Fruit fly (Drosophila melanogaster) whole organism, embryonic: ENCODE results near the gene Adgf-D.

ENCODE experiments used
- CG10267 ChIP-seq: fragments of 200-800 bp; sonication (Bioruptor generic); optimal IDR thresholded peaks from 2 replicates; lab custom pipeline; 2018; ENCODE audit warnings: missing biosample characterization, mild to moderate bottlenecking, missing genetic modification characterization, moderate library complexity
- CG12104 ChIP-seq: fragments of 200-800 bp; sonication (Bioruptor generic); optimal IDR thresholded peaks from 3 replicates; lab custom pipeline; 2016; ENCODE audit warnings: missing biosample characterization, missing genetic modification characterization
- CG12391 ChIP-seq: fragments of 200-800 bp; sonication (Bioruptor generic); optimal IDR thresholded peaks from 3 replicates; lab custom pipeline; 2018; ENCODE audit warnings: missing biosample characterization, mild to moderate bottlenecking, missing genetic modification characterization, moderate library complexity
- CG12659 ChIP-seq: fragments of 200-800 bp; sonication (Bioruptor generic); optimal IDR thresholded peaks from 3 replicates; lab custom pipeline; 2017; ENCODE audit warnings: mild to moderate bottlenecking, missing biosample characterization, missing genetic modification reagents, missing genetic modification characterization
- CG13123 ChIP-seq: fragments of 200-800 bp; sonication (Bioruptor generic); optimal IDR thresholded peaks from 2 replicates; lab custom pipeline; 2016; ENCODE audit warnings: missing biosample characterization, missing genetic modification characterization
- CG13424 ChIP-seq: fragments of 200-800 bp; sonication (Bioruptor generic); optimal IDR thresholded peaks from 2 replicates; lab custom pipeline; 2019; ENCODE audit warnings: missing biosample characterization, mild to moderate bottlenecking, missing genetic modification characterization, moderate library complexity
- CG13775 ChIP-seq: fragments of 200-800 bp; sonication (Bioruptor generic); optimal IDR thresholded peaks from 3 replicates; lab custom pipeline; 2017; ENCODE audit warnings: missing biosample characterization, mild to moderate bottlenecking, missing genetic modification characterization
- CG14710 ChIP-seq: fragments of 200-800 bp; sonication (Bioruptor generic); optimal IDR thresholded peaks from 3 replicates; lab custom pipeline; 2019; ENCODE audit warnings: missing biosample characterization, mild to moderate bottlenecking, missing genetic modification characterization, moderate library complexity
- CG1529 ChIP-seq: fragments of 200-800 bp; sonication (Bioruptor generic); optimal IDR thresholded peaks from 3 replicates; lab custom pipeline; 2018; ENCODE audit warnings: missing biosample characterization, missing genetic modification characterization
- CG15696 ChIP-seq: fragments of 200-800 bp; sonication (Bioruptor generic); optimal IDR thresholded peaks from 2 replicates; lab custom pipeline; 2019; ENCODE audit warnings: missing biosample characterization, mild to moderate bottlenecking, missing genetic modification characterization, moderate library complexity
- CG18262 ChIP-seq: fragments of 200-800 bp; optimal IDR thresholded peaks from 3 replicates; lab custom pipeline; 2019; ENCODE audit warnings: missing biosample characterization, mild to moderate bottlenecking, missing genetic modification characterization, moderate library complexity
- CG30431 ChIP-seq: fragments of 200-800 bp; sonication (Bioruptor generic); optimal IDR thresholded peaks from 2 replicates; lab custom pipeline; 2017; ENCODE audit warnings: missing biosample characterization, missing genetic modification characterization
- CG31441 ChIP-seq: fragments of 200-800 bp; sonication (Bioruptor generic); IDR thresholded peaks from 2 replicates; pipeline ENCODE4 v1.3.6; 2022; ENCODE audit warnings: missing biosample characterization, missing genetic modification characterization
- CG33557 ChIP-seq: fragments of 200-800 bp; sonication (Bioruptor generic); optimal IDR thresholded peaks from 2 replicates; lab custom pipeline; 2019; ENCODE audit warnings: missing biosample characterization, mild to moderate bottlenecking, missing genetic modification characterization, moderate library complexity
- CG6254 ChIP-seq: fragments of 200-800 bp; sonication (Bioruptor generic); optimal IDR thresholded peaks from 3 replicates; lab custom pipeline; 2017; ENCODE audit warnings: mild to moderate bottlenecking, missing biosample characterization, missing genetic modification reagents, missing genetic modification characterization
- CG6654 ChIP-seq: fragments of 200-800 bp; sonication (Bioruptor generic); optimal IDR thresholded peaks from 2 replicates; lab custom pipeline; 2017; ENCODE audit warnings: missing biosample characterization, mild to moderate bottlenecking, missing genetic modification characterization
- CG8388 ChIP-seq: fragments of 200-800 bp; sonication (Bioruptor generic); optimal IDR thresholded peaks from 2 replicates; lab custom pipeline; 2019; ENCODE audit warnings: missing biosample characterization, mild to moderate bottlenecking, missing genetic modification characterization, moderate library complexity
- CG9437 ChIP-seq: fragments of 200-800 bp; sonication (Bioruptor generic); optimal IDR thresholded peaks from 2 replicates; lab custom pipeline; 2018; ENCODE audit warnings: missing biosample characterization, mild to moderate bottlenecking, missing genetic modification characterization
- Chrac-16 ChIP-seq: fragments of 200-800 bp; sonication (Bioruptor generic); optimal IDR thresholded peaks from 3 replicates; lab custom pipeline; 2016; ENCODE audit warnings: missing biosample characterization, missing genetic modification characterization
- CrebB ChIP-seq: fragments of 200-800 bp; sonication (Bioruptor generic); optimal IDR thresholded peaks from 3 replicates; lab custom pipeline; 2018; ENCODE audit warnings: missing biosample characterization, mild to moderate bottlenecking, missing genetic modification characterization
- D19A ChIP-seq: fragments of 200-800 bp; optimal IDR thresholded peaks from 3 replicates; lab custom pipeline; 2019; ENCODE audit warnings: missing biosample characterization, mild to moderate bottlenecking, missing genetic modification characterization, moderate library complexity
- Hr3 ChIP-seq: fragments of 200-800 bp; sonication (Bioruptor generic); optimal IDR thresholded peaks from 3 replicates; lab custom pipeline; 2016; ENCODE audit warnings: missing biosample characterization, missing genetic modification characterization
- Hr51 ChIP-seq, 2 experiments: fragments of 200-800 bp; sonication (Bioruptor generic); optimal IDR thresholded peaks; 2 replicates in 1 of 2; 3 replicates in 1 of 2; lab custom pipeline; 2016 to 2018; ENCODE audit warnings: missing biosample characterization in 2 of 2, missing genetic modification characterization in 2 of 2, mild to moderate bottlenecking in 1 of 2, moderate library complexity in 1 of 2
- Hr78 ChIP-seq, 2 experiments: fragments of 200-800 bp in 1 of 2; fragments of >200 bp in 1 of 2; sonication (Bioruptor generic) in 1 of 2; optimal IDR thresholded peaks; 2 replicates each; lab custom pipeline; 2017 to 2019; ENCODE audit warnings: missing biosample characterization in 2 of 2, missing genetic modification characterization in 2 of 2, mild to moderate bottlenecking in 1 of 2, moderate library complexity in 1 of 2
- NK7.1 ChIP-seq: fragments of 200-800 bp; sonication (Bioruptor generic); optimal IDR thresholded peaks from 3 replicates; lab custom pipeline; 2016; ENCODE audit warnings: missing biosample characterization, missing genetic modification characterization
- Nf-YC ChIP-seq: fragments of 200-800 bp; optimal IDR thresholded peaks from 3 replicates; lab custom pipeline; 2019; ENCODE audit warnings: missing biosample characterization, mild to moderate bottlenecking, missing genetic modification characterization, moderate library complexity
- Oli ChIP-seq: fragments of 200-800 bp; sonication (Bioruptor generic); optimal IDR thresholded peaks from 2 replicates; lab custom pipeline; 2018; ENCODE audit warnings: missing biosample characterization, mild to moderate bottlenecking, missing genetic modification characterization, moderate library complexity
- Ptx1 ChIP-seq: fragments of 200-800 bp; sonication (Bioruptor generic); IDR thresholded peaks from 2 replicates; pipeline ENCODE4 v1.3.6; 2022; ENCODE audit warnings: missing biosample characterization, missing genetic modification characterization
- Six4 ChIP-seq: fragments of 200-800 bp; sonication (Bioruptor generic); optimal IDR thresholded peaks from 2 replicates; lab custom pipeline; 2016; ENCODE audit warnings: missing biosample characterization, missing genetic modification characterization
- Sox102F ChIP-seq: fragments of 200-800 bp; sonication (Bioruptor generic); optimal IDR thresholded peaks from 2 replicates; lab custom pipeline; 2018; ENCODE audit warnings: missing biosample characterization, mild to moderate bottlenecking, missing genetic modification characterization, moderate library complexity
- bcd ChIP-seq: fragments of 200-800 bp; sonication (Bioruptor generic); optimal IDR thresholded peaks from 2 replicates; lab custom pipeline; 2017; ENCODE audit warnings: missing biosample characterization, mild to moderate bottlenecking, missing genetic modification characterization
- bsh ChIP-seq, 2 experiments: fragments of 200-800 bp; sonication (Bioruptor generic); optimal IDR thresholded peaks; 2 replicates each; lab custom pipeline; 2017 to 2018; ENCODE audit warnings: mild to moderate bottlenecking in 2 of 2, missing biosample characterization in 2 of 2, missing genetic modification characterization in 2 of 2, moderate library complexity in 1 of 2
- cwo ChIP-seq: fragments of 200-800 bp; sonication (Bioruptor generic); optimal IDR thresholded peaks from 3 replicates; lab custom pipeline; 2017; ENCODE audit warnings: missing biosample characterization, missing genetic modification characterization, mild to moderate bottlenecking, moderate library complexity, missing genetic modification reagents
- dan ChIP-seq: fragments of 200-800 bp; sonication (Bioruptor generic); IDR thresholded peaks from 2 replicates; pipeline ENCODE4 v1.3.6; 2022; ENCODE audit warnings: missing biosample characterization, missing genetic modification characterization
- dimm ChIP-seq: fragments of 200-800 bp; sonication (Bioruptor generic); IDR thresholded peaks from 2 replicates; pipeline ENCODE4 v1.3.6; 2022; ENCODE audit warnings: missing biosample characterization, missing genetic modification characterization
- fd96Cb ChIP-seq: fragments of 200-800 bp; sonication (Bioruptor generic); optimal IDR thresholded peaks from 2 replicates; lab custom pipeline; 2018; ENCODE audit warnings: missing biosample characterization, mild to moderate bottlenecking, missing genetic modification characterization, moderate library complexity
- gcm ChIP-seq: fragments of 200-800 bp; sonication (Bioruptor generic); optimal IDR thresholded peaks from 2 replicates; lab custom pipeline; 2019; ENCODE audit warnings: missing biosample characterization, mild to moderate bottlenecking, missing genetic modification characterization, moderate library complexity
- grau ChIP-seq: fragments of 200-800 bp; optimal IDR thresholded peaks from 3 replicates; lab custom pipeline; 2019; ENCODE audit warnings: missing biosample characterization, mild to moderate bottlenecking, missing genetic modification characterization, moderate library complexity
- lola ChIP-seq, 3 experiments: fragments of >200 bp in 2 of 3; fragments of 200-800 bp in 1 of 3; sonication (Bioruptor generic) in 1 of 3; optimal IDR thresholded peaks; 2 replicates each; lab custom pipeline; 2017 to 2019; ENCODE audit warnings: missing biosample characterization in 3 of 3, missing genetic modification characterization in 3 of 3, mild to moderate bottlenecking in 1 of 3, moderate library complexity in 1 of 3
- nerfin-1 ChIP-seq: fragments of 200-800 bp; sonication (Bioruptor generic); optimal IDR thresholded peaks from 3 replicates; lab custom pipeline; 2019; ENCODE audit warnings: missing biosample characterization, mild to moderate bottlenecking, missing genetic modification characterization, moderate library complexity
- phol ChIP-seq: fragments of 200-800 bp; sonication (Bioruptor generic); optimal IDR thresholded peaks from 3 replicates; lab custom pipeline; 2018; ENCODE audit warnings: missing biosample characterization, mild to moderate bottlenecking, missing genetic modification characterization, moderate library complexity
- prd ChIP-seq, 3 experiments: fragments of >200 bp in 2 of 3; fragments of 200-800 bp in 1 of 3; sonication (Bioruptor generic) in 1 of 3; optimal IDR thresholded peaks in 2 of 3; IDR thresholded peaks in 1 of 3; 2 replicates in 2 of 3; 3 replicates in 1 of 3; pipeline versions ENCODE4 v1.3.6 to Lab custom; 2017 to 2022; ENCODE audit warnings: missing biosample characterization in 1 of 3, missing genetic modification characterization in 1 of 3
- row ChIP-seq: fragments of 200-800 bp; sonication (Bioruptor generic); IDR thresholded peaks from 3 replicates; pipeline ENCODE4 v1.3.6; 2022; ENCODE audit warnings: missing biosample characterization, missing genetic modification characterization
- salm ChIP-seq: fragments of 200-800 bp; sonication (Bioruptor generic); optimal IDR thresholded peaks from 2 replicates; lab custom pipeline; 2018; ENCODE audit warnings: missing biosample characterization, mild to moderate bottlenecking, missing genetic modification characterization
- sisA ChIP-seq: fragments of 200-800 bp; sonication (Bioruptor generic); IDR thresholded peaks from 2 replicates; pipeline ENCODE4 v1.3.6; 2022; ENCODE audit warnings: missing biosample characterization, missing genetic modification characterization
- tio ChIP-seq: fragments of 200-800 bp; sonication (Bioruptor generic); optimal IDR thresholded peaks from 2 replicates; lab custom pipeline; 2017; ENCODE audit warnings: missing biosample characterization, missing genetic modification characterization, inconsistent platforms
- tll ChIP-seq, 2 experiments: fragments of 200-800 bp in 1 of 2; fragments of >200 bp in 1 of 2; sonication (Bioruptor generic) in 1 of 2; optimal IDR thresholded peaks; 2 replicates each; lab custom pipeline; 2017 to 2019; ENCODE audit warnings: missing biosample characterization in 2 of 2, missing genetic modification characterization in 2 of 2, mild to moderate bottlenecking in 1 of 2, moderate library complexity in 1 of 2
- zf30C ChIP-seq: fragments of 200-800 bp; sonication (Bioruptor generic); optimal IDR thresholded peaks from 3 replicates; lab custom pipeline; 2018; ENCODE audit warnings: missing biosample characterization, mild to moderate bottlenecking, missing genetic modification characterization

Gene Adgf-D

DNA sequence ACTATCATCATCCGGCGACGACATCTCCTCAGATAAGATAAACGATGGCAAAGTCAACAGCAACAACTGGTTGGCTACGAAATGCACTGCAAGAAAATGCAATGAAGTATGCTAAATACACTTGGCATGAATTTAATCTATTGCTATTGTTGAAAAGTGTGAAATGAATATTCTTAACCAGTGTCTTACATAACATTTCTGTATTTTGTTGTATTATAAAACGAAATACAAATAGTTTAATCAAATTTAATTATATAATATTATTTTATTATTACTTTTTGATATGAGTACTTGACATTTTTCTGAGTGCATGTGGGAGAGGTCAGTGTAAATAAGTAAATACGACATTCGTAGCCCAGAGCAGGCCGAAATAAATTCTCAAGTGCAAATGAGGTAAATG lies 8.3 kb upstream of the Adgf-D start (continued):
- peak; percentile 57 for TF ChIP-seq Ptx1 (GFP tag; lab: Robert Waterston, UW)
- TF ChIP-seq CG31441 (GFP tag; lab: Robert Waterston, UW), result peak; percentile 50; the same call in 1 of the 2 replicates
- peak; percentile 22 for TF ChIP-seq CG1529
- TF ChIP-seq CG6254 (GFP tag; lab: Kevin White, UChicago), result peak; percentile 34
- TF ChIP-seq Hr3 (GFP tag; lab: Kevin White, UChicago), result peak; percentile 18
- peak; percentile 63 for TF ChIP-seq CG14710 (tag; lab: Kevin White, UChicago)
- TF ChIP-seq CG15696 (tag; lab: Kevin White, UChicago), result peak; percentile 62
- TF ChIP-seq zf30C (GFP tag; lab: Kevin White, UChicago), result peak; percentile 68
- peak; percentile 55 for TF ChIP-seq D19A (tag; lab: Kevin White, UChicago)
- peak; percentile 20 for TF ChIP-seq CG13775
- TF ChIP-seq salm (tag; lab: Kevin White, UChicago), result no peak
- peak; percentile 41 for TF ChIP-seq fd96Cb (tag; lab: Kevin White, UChicago)
- peak; percentile 52 for TF ChIP-seq Sox102F (GFP tag; lab: Kevin White, UChicago)
- TF ChIP-seq bcd, result no peak
- TF ChIP-seq dan (GFP tag; lab: Robert Waterston, UW), result no peak
- TF ChIP-seq tll (GFP tag; optimal IDR thresholded peaks at IDR 0.05; lab: Kevin White, UChicago), result peak in 1 of 2 experiments; percentile 42
- TF ChIP-seq NK7.1 (GFP tag; lab: Kevin White, UChicago), result no peak
- TF ChIP-seq phol (tag; lab: Kevin White, UChicago), result peak; percentile 58
- TF ChIP-seq CG12104 (GFP tag; lab: Kevin White, UChicago), result peak; percentile 24
- TF ChIP-seq CG12659, result peak; percentile 8
- peak; percentile 67 for TF ChIP-seq CG18262
- peak; percentile 48 for TF ChIP-seq CG10267
- peak in 1 of 3 experiments; percentile 43 for TF ChIP-seq lola (GFP tag; optimal IDR thresholded peaks at IDR 0.05; lab: Kevin White, UChicago)
- TF ChIP-seq gcm (GFP tag; lab: Kevin White, UChicago), result peak; percentile 20
- no peak for TF ChIP-seq CG13123 (GFP tag; lab: Kevin White, UChicago)
- TF ChIP-seq CG9437 (GFP tag; lab: Kevin White, UChicago), result peak; percentile 32
- peak; percentile 6 for TF ChIP-seq nerfin-1
- peak; percentile 3 for TF ChIP-seq Six4 (GFP tag; lab: Kevin White, UChicago)
- peak in 1 of 2 experiments; percentile 55 for TF ChIP-seq Hr51 (GFP tag; optimal IDR thresholded peaks at IDR 0.05; lab: Kevin White, UChicago)
- TF ChIP-seq dimm, result no peak
- peak; percentile 9 for TF ChIP-seq Oli (tag; lab: Kevin White, UChicago)
- TF ChIP-seq bsh (GFP tag; optimal IDR thresholded peaks at IDR 0.05; lab: Kevin White, UChicago), result peak in 1 of 2 experiments; percentile 61
- peak; percentile 59 for TF ChIP-seq row (GFP tag; lab: Robert Waterston, UW)
- TF ChIP-seq grau (tag; lab: Kevin White, UChicago), result peak; percentile 50
- TF ChIP-seq Hr78 (GFP tag; optimal IDR thresholded peaks at IDR 0.05; lab: Kevin White, UChicago), result peak in 1 of 2 experiments; percentile 13
- peak; percentile 33 for TF ChIP-seq CG33557 (GFP tag; lab: Kevin White, UChicago)
- TF ChIP-seq sisA, result no peak; the same call in 1 of the 2 replicates
- TF ChIP-seq CG6654 (GFP tag; lab: Kevin White, UChicago), result no peak
- no peak for TF ChIP-seq CrebB (tag; lab: Kevin White, UChicago)
- peak; percentile 7 for TF ChIP-seq cwo (GFP tag; lab: Kevin White, UChicago)
- peak; percentile 19 for TF ChIP-seq Nf-YC (tag; lab: Kevin White, UChicago)
- TF ChIP-seq CG30431 (GFP tag; lab: Kevin White, UChicago), result peak; percentile 17
- peak; percentile 2 for TF ChIP-seq Chrac-16
- peak; percentile 42 for TF ChIP-seq CG8388 (GFP tag; lab: Kevin White, UChicago)
- TF ChIP-seq CG12391 (tag; lab: Kevin White, UChicago), result peak; percentile 53
- TF ChIP-seq tio (GFP tag; lab: Kevin White, UChicago), result peak; percentile 8
- peak; percentile 56 for TF ChIP-seq CG13424 (tag; lab: Kevin White, UChicago)
- TF ChIP-seq prd (optimal IDR thresholded peaks at IDR 0.05; lab: Kevin White, UChicago), result no peak
- peak; percentile 65; the same call in 2 of the 3 replicates for TF ChIP-seq prd (GFP tag; IDR thresholded peaks at IDR 0.05; lab: Robert Waterston, UW)
